Worm (Caenorhabditis elegans): ENCODE data around the gene C27A7.5.

Gene C27A7.5

ce11 chrV:12188830-12189229, 26.7 kb upstream of the C27A7.5 start:
- TF ChIP-seq gmeb-2 (tag; optimal IDR thresholded peaks at IDR 0.05), result no peak
- no peak for TF ChIP-seq tbx-7 (tag; optimal IDR thresholded peaks at IDR 0.05)
- no peak for TF ChIP-seq nhr-11 (tag; optimal IDR thresholded peaks at IDR 0.05)

- TF ChIP-seq fax-1 (tag; optimal IDR thresholded peaks at IDR 0.05), result no peak
- TF ChIP-seq ceh-14 (tag; optimal IDR thresholded peaks at IDR 0.05), result no peak
- no peak for TF ChIP-seq ceh-45 (GFP tag; IDR thresholded peaks at IDR 0.05)
- TF ChIP-seq unc-55 (GFP tag; optimal IDR thresholded peaks at IDR 0.05), result no peak
- TF ChIP-seq Y22D7AL.16 (tag; optimal IDR thresholded peaks at IDR 0.05), result no peak
- no peak for TF ChIP-seq hlh-15 (tag; optimal IDR thresholded peaks at IDR 0.05)
- no peak for TF ChIP-seq pha-4 (tag; optimal IDR thresholded peaks at IDR 0.05)
- TF ChIP-seq C08G9.2 (tag; optimal IDR thresholded peaks at IDR 0.05), result no peak
- no peak for TF ChIP-seq nfya-1 (tag; optimal IDR thresholded peaks at IDR 0.05)
- TF ChIP-seq sox-4 (tag; optimal IDR thresholded peaks at IDR 0.05), result no peak
- no peak for TF ChIP-seq nhr-11 (tag; optimal IDR thresholded peaks at IDR 0.05)
- no peak for TF ChIP-seq zip-5 (tag; optimal IDR thresholded peaks at IDR 0.05)
- no peak for TF ChIP-seq ceh-48 (tag; optimal IDR thresholded peaks at IDR 0.05)
Measured at ce11 chrV:12187344-12187743, 25.2 kb upstream of the C27A7.5 start, which contains the start of gene ZK863.8. ZK863.8 (minus strand) TSS chrV:12187516.

ce11 chrV:12184308-12184999, 22.3 kb upstream of the C27A7.5 start, which contains the start of gene srd-4:
srd-4 (plus strand) TSS chrV:12184949.
- TF ChIP-seq nfya-1 (tag; optimal IDR thresholded peaks at IDR 0.05), result peak; percentile 6
- TF ChIP-seq ceh-31 (tag; optimal IDR thresholded peaks at IDR 0.05), result no peak

ce11 chrV:12183854-12184253, 21.7 kb upstream of the C27A7.5 start, which contains the start of gene usip-1:
usip-1 (minus strand) TSS chrV:12184194.
- TF ChIP-seq hlh-13 (GFP tag; optimal IDR thresholded peaks at IDR 0.05), result no peak
- no peak for TF ChIP-seq pha-2 (tag; optimal IDR thresholded peaks at IDR 0.05)
- TF ChIP-seq T23F11.4 (GFP tag; optimal IDR thresholded peaks at IDR 0.05), result no peak
- no peak for TF ChIP-seq dmd-4 (tag; optimal IDR thresholded peaks at IDR 0.05; ENCODE audit: borderline replicate concordance)
- no peak for TF ChIP-seq pqm-1 (tag; optimal IDR thresholded peaks at IDR 0.05)
- TF ChIP-seq mec-3 (tag; optimal IDR thresholded peaks at IDR 0.05; ENCODE audit: borderline replicate concordance), result no peak

- no peak for TF ChIP-seq ceh-22 (tag; optimal IDR thresholded peaks at IDR 0.05)
Measured at ce11 chrV:12181310-12181709, 19.2 kb upstream of the C27A7.5 start, which contains the start of gene elpc-3. elpc-3 (minus strand) TSS chrV:12181410.

ce11 chrV:12179338-12179737, 17.2 kb upstream of the C27A7.5 start, which contains the start of gene clec-224:
clec-224 (minus strand) TSS chrV:12179438.
- no peak for TF ChIP-seq hlh-15 (tag; optimal IDR thresholded peaks at IDR 0.05)
- no peak for TF ChIP-seq syd-9 (tag; optimal IDR thresholded peaks at IDR 0.05)
- no peak for TF ChIP-seq dve-1 (tag; optimal IDR thresholded peaks at IDR 0.05)
- no peak for TF ChIP-seq pha-2 (tag; optimal IDR thresholded peaks at IDR 0.05)

- no peak for TF ChIP-seq K02D7.2 (tag; optimal IDR thresholded peaks at IDR 0.05)
- TF ChIP-seq hlh-13 (GFP tag; optimal IDR thresholded peaks at IDR 0.05), result no peak
- TF ChIP-seq rnt-1 (tag; optimal IDR thresholded peaks at IDR 0.05), result no peak
- TF ChIP-seq lin-11 (tag; optimal IDR thresholded peaks at IDR 0.05), result no peak
- no peak for TF ChIP-seq ama-1 (optimal IDR thresholded peaks at IDR 0.05)
- TF ChIP-seq ttx-3 (tag; optimal IDR thresholded peaks at IDR 0.05), result no peak
- no peak for TF ChIP-seq ets-4 (tag; optimal IDR thresholded peaks at IDR 0.05)
- no peak for TF ChIP-seq ceh-31 (tag; optimal IDR thresholded peaks at IDR 0.05)
- no peak for TF ChIP-seq npax-4 (tag; optimal IDR thresholded peaks at IDR 0.05)
- TF ChIP-seq ceh-24 (tag; optimal IDR thresholded peaks at IDR 0.05), result no peak
- no peak for TF ChIP-seq ref-2 (tag; optimal IDR thresholded peaks at IDR 0.05)
- no peak for TF ChIP-seq K09A11.1 (tag; optimal IDR thresholded peaks at IDR 0.05; ENCODE audit: insufficient read depth)
Measured at ce11 chrV:12170114-12170513, 8.0 kb upstream of the C27A7.5 start, which contains the start of gene ZK863.1. ZK863.1 (minus strand) TSS chrV:12170214.
